Fruit fly (Drosophila melanogaster): ENCODE results near the gene CycH.

Gene CycH

DNA sequence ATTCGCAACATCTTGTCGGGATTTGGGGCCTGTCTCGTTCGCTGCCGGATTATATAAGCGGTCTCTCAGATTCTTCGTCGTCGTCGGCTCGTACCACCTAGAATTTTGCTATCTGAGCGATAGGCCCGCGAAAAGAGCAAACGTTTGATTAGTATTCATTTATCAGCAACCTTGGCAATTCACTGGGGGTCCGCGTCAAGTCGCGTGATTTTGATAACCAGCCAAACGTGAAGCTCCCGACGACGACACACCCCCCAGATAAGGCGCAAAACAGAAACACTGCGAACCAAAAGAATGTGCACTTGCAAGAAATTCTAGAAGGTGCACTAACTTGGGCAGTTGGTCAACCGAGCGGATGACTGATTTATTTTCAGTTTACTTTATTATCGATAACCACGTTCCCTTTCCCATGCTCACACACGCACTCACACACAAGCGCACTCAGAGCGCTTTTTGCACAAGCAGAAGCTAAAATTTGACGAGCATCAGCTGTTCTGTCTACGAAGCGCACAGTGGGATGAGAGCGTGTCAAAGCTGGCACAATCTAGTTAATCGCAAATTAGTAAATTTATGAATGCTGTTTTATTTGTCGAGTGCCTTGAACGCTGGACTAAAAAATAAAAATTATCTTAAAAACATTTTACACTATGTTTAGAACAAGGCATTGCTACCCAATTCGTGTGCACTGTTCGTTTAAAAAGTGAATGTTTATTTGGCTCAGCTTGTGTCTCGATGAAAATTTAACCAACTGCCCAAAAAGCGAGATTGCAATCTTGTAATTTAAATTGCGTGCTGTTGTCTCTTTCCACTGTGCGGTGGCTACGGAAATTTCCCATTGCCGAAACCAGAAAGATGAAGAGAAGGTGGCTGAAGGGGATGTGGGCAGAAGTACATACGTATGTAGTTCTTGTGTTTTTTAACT lies 18.2 kb downstream of the CycH start (continued):
- TF ChIP-seq CG14710 (tag; optimal IDR thresholded peaks at IDR 0.05) (peak; percentile 87), fd64A (GFP tag; optimal IDR thresholded peaks at IDR 0.05) (peak; percentile 82), nom (GFP tag; optimal IDR thresholded peaks at IDR 0.05) (peak; percentile 89), CG2116 (GFP tag; optimal IDR thresholded peaks at IDR 0.05) (peak; percentile 73), chn (GFP tag; optimal IDR thresholded peaks at IDR 0.05) (peak; percentile 93), CG12236 (GFP tag; optimal IDR thresholded peaks at IDR 0.05) (peak; percentile 91), ttk (GFP tag; IDR thresholded peaks at IDR 0.05) (peak; percentile 91), onecut (GFP tag; IDR thresholded peaks at IDR 0.05) (peak; percentile 85), CG43689 (GFP tag; IDR thresholded peaks at IDR 0.05) (peak; percentile 70), trh (GFP tag; optimal IDR thresholded peaks at IDR 0.05) (peak; percentile 85), ken (GFP tag; IDR thresholded peaks at IDR 0.05) (peak; percentile 89), Sox100B (GFP tag; optimal IDR thresholded peaks at IDR 0.05) (peak; percentile 97), CG10431 (GFP tag; optimal IDR thresholded peaks at IDR 0.05) (peak; percentile 76), org-1 (GFP tag; optimal IDR thresholded peaks at IDR 0.05) (peak; percentile 94), gem (tag; optimal IDR thresholded peaks at IDR 0.05) (peak; percentile 96), CG3995 (GFP tag; optimal IDR thresholded peaks at IDR 0.05) (peak; percentile 61), ssp (GFP tag; IDR thresholded peaks at IDR 0.05) (peak; percentile 84), inv (GFP tag; IDR thresholded peaks at IDR 0.05; ENCODE audit: partially characterized antibody) (0 out of 2 replicates have a peak, but pooled peaks have one; percentile 28), H15 (GFP tag; IDR thresholded peaks at IDR 0.05) (peak; percentile 85), CG8359 (GFP tag; optimal IDR thresholded peaks at IDR 0.05; ENCODE audit: borderline replicate concordance) (peak; percentile 75), YL-1 (GFP tag; optimal IDR thresholded peaks at IDR 0.05) (peak; percentile 63), sob (GFP tag; IDR thresholded peaks at IDR 0.05) (peak; percentile 91), CG12391 (tag; optimal IDR thresholded peaks at IDR 0.05) (peak; percentile 94), wek (GFP tag; optimal IDR thresholded peaks at IDR 0.05) (peak; percentile 79), CG12299 (tag; optimal IDR thresholded peaks at IDR 0.05) (peak; percentile 90), chm (GFP tag; IDR thresholded peaks at IDR 0.05) (peak; percentile 88), vnd (GFP tag; IDR thresholded peaks at IDR 0.05; ENCODE audit: partially characterized antibody) (0 out of 3 replicates have a peak, but pooled peaks have one; percentile 30), CG13894 (tag; optimal IDR thresholded peaks at IDR 0.05) (peak; percentile 75), CG17359 (tag; optimal IDR thresholded peaks at IDR 0.05) (peak; percentile 91), CG30020 (tag; optimal IDR thresholded peaks at IDR 0.05) (peak; percentile 73), CG34224 (GFP tag; IDR thresholded peaks at IDR 0.05; ENCODE audit: partially characterized antibody) (no peak), row (GFP tag; IDR thresholded peaks at IDR 0.05) (peak; percentile 94), usp (GFP tag; optimal IDR thresholded peaks at IDR 0.05) (no peak), CG8924 (tag; optimal IDR thresholded peaks at IDR 0.05) (peak; percentile 94), amos (GFP tag; IDR thresholded peaks at IDR 0.05; ENCODE audit: partially characterized antibody) (peak; percentile 3; the same call in 1 of the 2 replicates), CG18476 (GFP tag; optimal IDR thresholded peaks at IDR 0.05) (peak; percentile 93), CG7987 (GFP tag; optimal IDR thresholded peaks at IDR 0.05) (peak; percentile 69), CG18011 (GFP tag; optimal IDR thresholded peaks at IDR 0.05) (peak; percentile 81), CG30403 (GFP tag; optimal IDR thresholded peaks at IDR 0.05) (peak; percentile 95), HmgD (GFP tag; optimal IDR thresholded peaks at IDR 0.05) (peak; percentile 76), CG1647 (GFP tag; optimal IDR thresholded peaks at IDR 0.05) (peak; percentile 96), CG17361 (GFP tag; IDR thresholded peaks at IDR 0.05) (peak; percentile 97), CG1233 (GFP tag; optimal IDR thresholded peaks at IDR 0.05) (peak; percentile 93), emc (GFP tag; optimal IDR thresholded peaks at IDR 0.05) (peak; percentile 73), lab (GFP tag; optimal IDR thresholded peaks at IDR 0.05) (peak; percentile 95), CG11085 (GFP tag; IDR thresholded peaks at IDR 0.05) (peak; percentile 76), corto (GFP tag; optimal IDR thresholded peaks at IDR 0.05) (peak; percentile 86)

All from whole organism, embryonic.